Fruit fly (Drosophila melanogaster) whole organism, embryonic: ENCODE results near the gene nenya.

ENCODE experiments used
- Atf3 ChIP-seq: fragments of 200-800 bp; sonication (Bioruptor generic); optimal IDR thresholded peaks from 3 replicates; lab custom pipeline; 2016; ENCODE audit warnings: missing biosample characterization, missing genetic modification characterization
- CG10147 ChIP-seq: fragments of 200-800 bp; sonication (Bioruptor generic); optimal IDR thresholded peaks from 2 replicates; lab custom pipeline; 2019; ENCODE audit warnings: missing biosample characterization, mild to moderate bottlenecking, missing genetic modification characterization, moderate library complexity
- CG10543 ChIP-seq: fragments of 200-800 bp; sonication (Bioruptor generic); optimal IDR thresholded peaks from 3 replicates; lab custom pipeline; 2017; ENCODE audit warnings: missing biosample characterization, mild to moderate bottlenecking, missing genetic modification characterization, moderate library complexity
- CG11456 ChIP-seq: fragments of 200-800 bp; sonication (Bioruptor generic); IDR thresholded peaks from 3 replicates; pipeline ENCODE4 v1.3.6; 2022; ENCODE audit warnings: missing biosample characterization, missing genetic modification characterization
- CG12104 ChIP-seq: fragments of 200-800 bp; sonication (Bioruptor generic); optimal IDR thresholded peaks from 3 replicates; lab custom pipeline; 2016; ENCODE audit warnings: missing biosample characterization, missing genetic modification characterization
- CG12236 ChIP-seq: fragments of 200-800 bp; sonication (Bioruptor generic); optimal IDR thresholded peaks from 2 replicates; lab custom pipeline; 2016; ENCODE audit warnings: missing biosample characterization, missing genetic modification characterization
- CG13424 ChIP-seq: fragments of 200-800 bp; sonication (Bioruptor generic); optimal IDR thresholded peaks from 2 replicates; lab custom pipeline; 2019; ENCODE audit warnings: missing biosample characterization, mild to moderate bottlenecking, missing genetic modification characterization, moderate library complexity
- CG14710 ChIP-seq: fragments of 200-800 bp; sonication (Bioruptor generic); optimal IDR thresholded peaks from 3 replicates; lab custom pipeline; 2019; ENCODE audit warnings: missing biosample characterization, mild to moderate bottlenecking, missing genetic modification characterization, moderate library complexity
- CG17359 ChIP-seq: fragments of 200-800 bp; sonication (Bioruptor generic); optimal IDR thresholded peaks from 3 replicates; lab custom pipeline; 2018; ENCODE audit warnings: missing biosample characterization, mild to moderate bottlenecking, missing genetic modification characterization, moderate library complexity
- CG17361 ChIP-seq: fragments of 200-800 bp; sonication (Bioruptor generic); IDR thresholded peaks from 3 replicates; pipeline ENCODE4 v1.3.6; 2022; ENCODE audit warnings: missing biosample characterization, missing genetic modification characterization
- CG3281 ChIP-seq: fragments of 200-800 bp; sonication (Bioruptor generic); optimal IDR thresholded peaks from 3 replicates; lab custom pipeline; 2017; ENCODE audit warnings: missing biosample characterization, mild to moderate bottlenecking, missing genetic modification characterization
- CG33213 ChIP-seq: fragments of 200-800 bp; sonication (Bioruptor generic); optimal IDR thresholded peaks from 3 replicates; lab custom pipeline; 2016; ENCODE audit warnings: missing biosample characterization, missing genetic modification characterization
- CG33557 ChIP-seq: fragments of 200-800 bp; sonication (Bioruptor generic); optimal IDR thresholded peaks from 2 replicates; lab custom pipeline; 2019; ENCODE audit warnings: missing biosample characterization, mild to moderate bottlenecking, missing genetic modification characterization, moderate library complexity
- CG34422 ChIP-seq: fragments of 200-800 bp; sonication (Bioruptor generic); IDR thresholded peaks from 3 replicates; pipeline ENCODE4 v1.3.6; 2022; ENCODE audit warnings: missing biosample characterization, missing genetic modification characterization
- CG5245 ChIP-seq: fragments of 200-800 bp; sonication (Bioruptor generic); optimal IDR thresholded peaks from 3 replicates; lab custom pipeline; 2016; ENCODE audit warnings: missing biosample characterization, missing genetic modification characterization
- CG7372 ChIP-seq: fragments of 200-800 bp; sonication (Bioruptor generic); IDR thresholded peaks from 2 replicates; pipeline ENCODE4 v1.3.6; 2022; ENCODE audit warnings: missing biosample characterization, missing genetic modification characterization
- CG8924 ChIP-seq: fragments of 200-800 bp; optimal IDR thresholded peaks from 3 replicates; lab custom pipeline; 2019; ENCODE audit warnings: missing biosample characterization, mild to moderate bottlenecking, missing genetic modification characterization, moderate library complexity
- CG9727 ChIP-seq: fragments of 200-800 bp; sonication (Bioruptor generic); optimal IDR thresholded peaks from 3 replicates; lab custom pipeline; 2017; ENCODE audit warnings: missing biosample characterization, mild to moderate bottlenecking, missing genetic modification characterization
- CHES-1-like ChIP-seq: fragments of 200-800 bp; sonication (Bioruptor generic); optimal IDR thresholded peaks from 2 replicates; lab custom pipeline; 2016; ENCODE audit warnings: missing biosample characterization, missing genetic modification characterization
- D19A ChIP-seq: fragments of 200-800 bp; optimal IDR thresholded peaks from 3 replicates; lab custom pipeline; 2019; ENCODE audit warnings: missing biosample characterization, mild to moderate bottlenecking, missing genetic modification characterization, moderate library complexity
- Deaf1 ChIP-seq: fragments of 200-800 bp; optimal IDR thresholded peaks from 3 replicates; lab custom pipeline; 2019; ENCODE audit warnings: missing biosample characterization, mild to moderate bottlenecking, missing genetic modification characterization, moderate library complexity
- Dp ChIP-seq: fragments of 200-800 bp; sonication (Bioruptor generic); optimal IDR thresholded peaks from 2 replicates; lab custom pipeline; 2018; ENCODE audit warnings: missing biosample characterization, mild to moderate bottlenecking, missing genetic modification characterization, moderate library complexity
- Kr ChIP-seq: fragments of 200-800 bp; sonication (Bioruptor generic); optimal IDR thresholded peaks from 2 replicates; lab custom pipeline; 2017; ENCODE audit warnings: missing biosample characterization, mild to moderate bottlenecking, missing genetic modification characterization
- MBD-R2 ChIP-seq: fragments of 200-800 bp; sonication (Bioruptor generic); IDR thresholded peaks from 2 replicates; pipeline ENCODE4 v1.3.6; 2022; ENCODE audit warnings: missing biosample characterization, missing genetic modification characterization
- Mes4 ChIP-seq: fragments of 200-800 bp; sonication (Bioruptor generic); optimal IDR thresholded peaks from 2 replicates; lab custom pipeline; 2016; ENCODE audit warnings: missing biosample characterization, missing genetic modification characterization
- Mrtf ChIP-seq: fragments of 200-800 bp; sonication (Bioruptor generic); IDR thresholded peaks from 3 replicates; pipeline ENCODE4 v1.3.6; 2022; ENCODE audit warnings: missing biosample characterization, missing genetic modification characterization
- Ravus ChIP-seq: fragments of 200-800 bp; sonication (Bioruptor generic); IDR thresholded peaks from 2 replicates; pipeline ENCODE4 v1.3.6; 2022; ENCODE audit warnings: missing biosample characterization, missing genetic modification characterization
- Spps ChIP-seq: fragments of 200-800 bp; sonication (Bioruptor generic); optimal IDR thresholded peaks from 2 replicates; lab custom pipeline; 2018; ENCODE audit warnings: missing biosample characterization, mild to moderate bottlenecking, missing genetic modification characterization
- al ChIP-seq: fragments of 200-800 bp; sonication (Bioruptor generic); IDR thresholded peaks from 2 replicates; pipeline ENCODE4 v1.3.6; 2022; ENCODE audit warnings: missing biosample characterization, missing genetic modification characterization
- az2 ChIP-seq: fragments of 200-800 bp; sonication (Bioruptor generic); optimal IDR thresholded peaks from 3 replicates; lab custom pipeline; 2016; ENCODE audit warnings: missing biosample characterization, missing genetic modification characterization
- cwo ChIP-seq: fragments of 200-800 bp; sonication (Bioruptor generic); optimal IDR thresholded peaks from 3 replicates; lab custom pipeline; 2017; ENCODE audit warnings: missing biosample characterization, missing genetic modification characterization, mild to moderate bottlenecking, moderate library complexity, missing genetic modification reagents
- dpn ChIP-seq, 2 experiments: fragments of 200-800 bp; sonication (Bioruptor generic); optimal IDR thresholded peaks; 3 replicates each; lab custom pipeline; 2016; ENCODE audit warnings: missing biosample characterization in 2 of 2, missing genetic modification characterization in 2 of 2
- grn ChIP-seq: fragments of 200-800 bp; sonication (Bioruptor generic); optimal IDR thresholded peaks from 3 replicates; lab custom pipeline; 2017; ENCODE audit warnings: missing biosample characterization, missing genetic modification characterization
- inv ChIP-seq: fragments of 200-800 bp; sonication (Bioruptor generic); IDR thresholded peaks from 2 replicates; pipeline ENCODE4 v1.3.6; 2022; ENCODE audit warnings: missing biosample characterization, missing genetic modification characterization; ENCODE audit not compliant: partially characterized antibody
- nerfin-2 ChIP-seq: fragments of 200-800 bp; sonication (Bioruptor generic); IDR thresholded peaks from 2 replicates; pipeline ENCODE4 v1.3.6; 2022; ENCODE audit warnings: missing biosample characterization, missing genetic modification characterization; ENCODE audit not compliant: partially characterized antibody
- nom ChIP-seq: fragments of 200-800 bp; sonication (Bioruptor generic); optimal IDR thresholded peaks from 2 replicates; lab custom pipeline; 2017; ENCODE audit warnings: missing biosample characterization, missing genetic modification characterization, mild to moderate bottlenecking, moderate library complexity, missing genetic modification reagents
- org-1 ChIP-seq: fragments of 200-800 bp; sonication (Bioruptor generic); optimal IDR thresholded peaks from 2 replicates; lab custom pipeline; 2017; ENCODE audit warnings: missing biosample characterization, missing genetic modification characterization
- pho ChIP-seq: fragments of 200-800 bp; sonication (Bioruptor generic); optimal IDR thresholded peaks from 2 replicates; lab custom pipeline; 2016; ENCODE audit warnings: missing biosample characterization, missing genetic modification characterization
- prd ChIP-seq, 3 experiments: fragments of >200 bp in 2 of 3; fragments of 200-800 bp in 1 of 3; sonication (Bioruptor generic) in 1 of 3; optimal IDR thresholded peaks in 2 of 3; IDR thresholded peaks in 1 of 3; 2 replicates in 2 of 3; 3 replicates in 1 of 3; pipeline versions ENCODE4 v1.3.6 to Lab custom; 2017 to 2022; ENCODE audit warnings: missing biosample characterization in 1 of 3, missing genetic modification characterization in 1 of 3
- run ChIP-seq: fragments of 200-800 bp; sonication (Bioruptor generic); optimal IDR thresholded peaks from 3 replicates; lab custom pipeline; 2018; ENCODE audit warnings: missing biosample characterization, mild to moderate bottlenecking, missing genetic modification characterization
- seq ChIP-seq: fragments of 200-800 bp; sonication (Bioruptor generic); IDR thresholded peaks from 2 replicates; pipeline ENCODE4 v1.3.6; 2022; ENCODE audit warnings: missing biosample characterization, missing genetic modification characterization
- stc ChIP-seq: fragments of 200-800 bp; sonication (Bioruptor generic); IDR thresholded peaks from 2 replicates; pipeline ENCODE4 v1.3.6; 2022; ENCODE audit warnings: missing biosample characterization, missing genetic modification characterization
- tgo ChIP-seq: fragments of 200-800 bp; sonication (Bioruptor generic); IDR thresholded peaks from 3 replicates; pipeline ENCODE4 v1.3.6; 2022; ENCODE audit warnings: missing biosample characterization, missing genetic modification characterization
- tll ChIP-seq, 2 experiments: fragments of 200-800 bp in 1 of 2; fragments of >200 bp in 1 of 2; sonication (Bioruptor generic) in 1 of 2; optimal IDR thresholded peaks; 2 replicates each; lab custom pipeline; 2017 to 2019; ENCODE audit warnings: missing biosample characterization in 2 of 2, missing genetic modification characterization in 2 of 2, mild to moderate bottlenecking in 1 of 2, moderate library complexity in 1 of 2
- unpg ChIP-seq: fragments of 200-800 bp; sonication (Bioruptor generic); optimal IDR thresholded peaks from 3 replicates; lab custom pipeline; 2018; ENCODE audit warnings: missing biosample characterization, mild to moderate bottlenecking, missing genetic modification characterization, moderate library complexity
- wek ChIP-seq: fragments of 200-800 bp; sonication (Bioruptor generic); optimal IDR thresholded peaks from 3 replicates; lab custom pipeline; 2018; ENCODE audit warnings: missing biosample characterization, mild to moderate bottlenecking, missing genetic modification characterization, moderate library complexity
- wor ChIP-seq: fragments of 200-800 bp; sonication (Bioruptor generic); IDR thresholded peaks from 2 replicates; pipeline ENCODE4 v1.3.6; 2022; ENCODE audit warnings: missing biosample characterization, missing genetic modification characterization
- zen ChIP-seq: fragments of 200-800 bp; sonication (Bioruptor generic); optimal IDR thresholded peaks from 3 replicates; lab custom pipeline; 2018; ENCODE audit warnings: missing biosample characterization, mild to moderate bottlenecking, missing genetic modification characterization, moderate library complexity

nenya gene

DNA sequence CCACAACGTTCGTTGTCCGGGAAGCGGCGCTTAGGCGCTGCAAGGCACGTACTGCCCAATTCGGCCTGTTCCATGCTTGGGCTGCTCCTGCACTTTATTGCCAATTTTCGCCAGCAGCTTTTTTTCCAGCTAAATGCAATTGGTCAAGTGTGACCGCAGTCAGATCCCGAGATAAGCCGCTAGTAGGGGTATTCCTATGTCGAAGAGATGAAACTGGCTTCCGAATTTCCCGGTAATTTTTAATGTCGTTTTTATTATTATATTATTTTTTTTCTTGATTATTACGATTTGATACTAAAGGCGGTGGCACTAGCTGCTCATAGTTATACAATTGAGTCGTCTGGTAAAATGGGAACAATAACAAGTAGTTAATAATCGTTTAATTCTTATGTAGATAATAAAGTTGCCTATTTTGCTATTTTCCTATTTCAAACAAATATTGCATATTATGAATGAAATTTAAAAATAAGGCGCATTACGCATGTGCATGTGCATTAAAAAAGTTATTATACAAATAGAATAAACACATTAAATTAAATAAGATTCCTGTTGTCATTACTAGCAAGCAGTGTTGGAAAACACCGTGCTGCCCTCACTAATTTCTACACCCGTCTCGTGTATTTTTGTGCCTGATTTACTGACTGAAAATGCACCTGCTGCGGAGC, 11.5 kb downstream of the nenya start, which contains the start of the genes CG5003 and mRpS22:
Gene CG5003 (minus strand): TSS at position 162 of the 665 bp plus-strand sequence.
Gene mRpS22 (plus strand): TSS at position 554 of the 665 bp plus-strand sequence.
- TF ChIP-seq cwo (peak; percentile 27), CG33557 (GFP tag; lab: Kevin White, UChicago) (peak; percentile 38), Mrtf (GFP tag; lab: Robert Waterston, UW) (no peak), inv (GFP tag; lab: Robert Waterston, UW) (0 out of 2 replicates have a peak, but pooled peaks have one; percentile 30), Kr (GFP tag; lab: Kevin White, UChicago) (no peak), Dp (GFP tag; lab: Kevin White, UChicago) (peak; percentile 10), Deaf1 (peak; percentile 22), pho (GFP tag; lab: Kevin White, UChicago) (peak; percentile 16), Spps (tag; lab: Kevin White, UChicago) (peak; percentile 3), D19A (tag; lab: Kevin White, UChicago) (no peak), CG17359 (tag; lab: Kevin White, UChicago) (peak; percentile 23), CG8924 (tag; lab: Kevin White, UChicago) (peak; percentile 73), CG9727 (GFP tag; lab: Kevin White, UChicago) (peak; percentile 74), CG34422 (GFP tag; lab: Robert Waterston, UW) (no peak; the same call in 2 of the 3 replicates), Ravus (GFP tag; lab: Robert Waterston, UW) (no peak), tgo (peak; percentile 49; the same call in 1 of the 3 replicates), unpg (peak; percentile 38), CG10147 (peak; percentile 27), zen (tag; lab: Kevin White, UChicago) (peak; percentile 48), Mes4 (GFP tag; lab: Kevin White, UChicago) (no peak), al (GFP tag; lab: Robert Waterston, UW) (peak; percentile 25; the same call in 1 of the 2 replicates), dpn (GFP tag; optimal IDR thresholded peaks at IDR 0.05; lab: Kevin White, UChicago) (peak in 1 of 2 experiments; percentile 52), grn (peak; percentile 51), CG12104 (GFP tag; lab: Kevin White, UChicago) (peak; percentile 69), wor (GFP tag; lab: Robert Waterston, UW) (peak; percentile 18; the same call in 1 of the 2 replicates), CG10543 (GFP tag; lab: Kevin White, UChicago) (peak; percentile 80), seq (GFP tag; lab: Robert Waterston, UW) (no peak), CG3281 (GFP tag; lab: Kevin White, UChicago) (peak; percentile 69), org-1 (GFP tag; lab: Kevin White, UChicago) (no peak), nerfin-2 (no peak), tll (GFP tag; optimal IDR thresholded peaks at IDR 0.05; lab: Kevin White, UChicago) (no peak), wek (GFP tag; lab: Kevin White, UChicago) (peak; percentile 94), az2 (GFP tag; lab: Kevin White, UChicago) (peak; percentile 58), MBD-R2 (GFP tag; lab: Robert Waterston, UW) (peak; percentile 68), CG12236 (GFP tag; lab: Kevin White, UChicago) (no peak), CHES-1-like (GFP tag; lab: Kevin White, UChicago) (peak; percentile 11), CG11456 (GFP tag; lab: Robert Waterston, UW) (0 out of 3 replicates have a peak, but pooled peaks have one; percentile 32), CG14710 (tag; lab: Kevin White, UChicago) (peak; percentile 77), CG7372 (peak; percentile 52; the same call in 1 of the 2 replicates), CG33213 (GFP tag; lab: Kevin White, UChicago) (peak; percentile 58), CG5245 (GFP tag; lab: Kevin White, UChicago) (peak; percentile 21), stc (GFP tag; lab: Robert Waterston, UW) (no peak), nom (GFP tag; lab: Kevin White, UChicago) (no peak), run (tag; lab: Kevin White, UChicago) (no peak), Atf3 (GFP tag; lab: Kevin White, UChicago) (peak; percentile 11), CG13424 (tag; lab: Kevin White, UChicago) (peak; percentile 75), CG17361 (GFP tag; lab: Robert Waterston, UW) (peak; percentile 88; the same call in 2 of the 3 replicates), prd (optimal IDR thresholded peaks at IDR 0.05; lab: Kevin White, UChicago) (no peak), prd (GFP tag; IDR thresholded peaks at IDR 0.05; lab: Robert Waterston, UW) (peak; percentile 51; the same call in 1 of the 3 replicates)
